Worm (Caenorhabditis elegans) whole organism, L2 larva: Measurements from ENCODE around the gene F47C12.13.

ENCODE experiments used
- C34F6.9 ChIP-seq: fragments of 150-350 bp; optimal IDR thresholded peaks from 2 replicates; lab custom pipeline; 2014; ENCODE audit warnings: missing biosample characterization, missing genetic modification characterization
- F13H6.1 ChIP-seq: sonication (generic microtip); optimal IDR thresholded peaks from 2 replicates; lab custom pipeline; 2016; ENCODE audit warnings: missing genetic modification characterization, missing compliant biosample characterization
- R02D3.7 ChIP-seq: fragments of 150-350 bp; optimal IDR thresholded peaks from 2 replicates; lab custom pipeline; 2014; ENCODE audit warnings: missing biosample characterization, missing genetic modification characterization
- Y55F3AM.14 ChIP-seq: fragments of 200-800 bp; sonication (Bioruptor generic); optimal IDR thresholded peaks from 2 replicates; lab custom pipeline; 2018; ENCODE audit warnings: mild to moderate bottlenecking, missing genetic modification characterization, missing compliant biosample characterization
- ZK546.5 ChIP-seq: sonication (generic microtip); optimal IDR thresholded peaks from 2 replicates; lab custom pipeline; 2017; ENCODE audit warnings: missing biosample characterization, missing genetic modification characterization
- alr-1 ChIP-seq: fragments of 150-350 bp; optimal IDR thresholded peaks from 2 replicates; lab custom pipeline; 2014; ENCODE audit warnings: missing biosample characterization, missing genetic modification characterization
- aly-2 ChIP-seq: fragments of 150-350 bp; optimal IDR thresholded peaks from 2 replicates; lab custom pipeline; 2014; ENCODE audit warnings: missing biosample characterization, missing genetic modification characterization
- ama-1 ChIP-seq: fragments of 150-350 bp; optimal IDR thresholded peaks from 2 replicates; lab custom pipeline; 2018; ENCODE audit warnings: inconsistent platforms
- blmp-1 ChIP-seq: sonication (generic microtip); optimal IDR thresholded peaks from 2 replicates; lab custom pipeline; 2017; ENCODE audit warnings: missing genetic modification characterization, mild to moderate bottlenecking, missing compliant biosample characterization, antibody characterized with exemption, moderate library complexity; ENCODE audit not compliant: insufficient read depth
- ceh-82 ChIP-seq: fragments of 150-350 bp; optimal IDR thresholded peaks from 2 replicates; lab custom pipeline; 2014; ENCODE audit warnings: missing biosample characterization, missing genetic modification characterization
- crh-2 ChIP-seq: sonication (generic microtip); optimal IDR thresholded peaks from 2 replicates; lab custom pipeline; 2017; ENCODE audit warnings: missing biosample characterization, missing genetic modification characterization
- dmd-4 ChIP-seq: sonication (generic microtip); optimal IDR thresholded peaks from 2 replicates; lab custom pipeline; 2017; ENCODE audit warnings: missing biosample characterization, missing genetic modification characterization
- egl-27 ChIP-seq: sonication (generic microtip); optimal IDR thresholded peaks from 3 replicates; lab custom pipeline; 2017; ENCODE audit warnings: missing biosample characterization, missing genetic modification reagents, missing genetic modification characterization
- elt-1 ChIP-seq: fragments of 150-350 bp; optimal IDR thresholded peaks from 2 replicates; lab custom pipeline; 2014; ENCODE audit warnings: missing biosample characterization, missing genetic modification characterization
- elt-3 ChIP-seq: sonication (generic microtip); optimal IDR thresholded peaks from 2 replicates; lab custom pipeline; 2017; ENCODE audit warnings: missing biosample characterization, missing genetic modification characterization
- fos-1 ChIP-seq: fragments of 150-350 bp; optimal IDR thresholded peaks from 2 replicates; lab custom pipeline; 2014; ENCODE audit warnings: missing biosample characterization, missing genetic modification characterization
- gmeb-1 ChIP-seq: fragments of 150-350 bp; optimal IDR thresholded peaks from 2 replicates; lab custom pipeline; 2014; ENCODE audit warnings: missing biosample characterization, missing genetic modification characterization
- lin-39 ChIP-seq: fragments of 150-350 bp; optimal IDR thresholded peaks from 2 replicates; lab custom pipeline; 2014; ENCODE audit warnings: missing biosample characterization, missing genetic modification reagents, missing genetic modification characterization
- lsy-2 ChIP-seq, 2 experiments: fragments of 150-350 bp in 1 of 2; sonication (generic microtip) in 1 of 2; optimal IDR thresholded peaks; 2 replicates each; lab custom pipeline; 2014 to 2017; ENCODE audit warnings: missing biosample characterization in 2 of 2, missing genetic modification characterization in 2 of 2
- mab-5 ChIP-seq: fragments of 150-350 bp; optimal IDR thresholded peaks from 2 replicates; lab custom pipeline; 2014; ENCODE audit warnings: missing biosample characterization, missing genetic modification characterization
- mdl-1 ChIP-seq, 2 experiments: fragments of 150-350 bp in 1 of 2; sonication (generic microtip) in 1 of 2; optimal IDR thresholded peaks; 2 replicates each; lab custom pipeline; 2017; ENCODE audit warnings: missing biosample characterization in 2 of 2, missing genetic modification characterization in 2 of 2
- nhr-10 ChIP-seq: sonication (generic microtip); optimal IDR thresholded peaks from 2 replicates; lab custom pipeline; 2017; ENCODE audit warnings: missing biosample characterization, missing genetic modification characterization
- nhr-11 ChIP-seq: fragments of 150-350 bp; optimal IDR thresholded peaks from 2 replicates; lab custom pipeline; 2014; ENCODE audit warnings: missing biosample characterization, missing genetic modification characterization
- nhr-12 ChIP-seq: fragments of 150-350 bp; optimal IDR thresholded peaks from 2 replicates; lab custom pipeline; 2014; ENCODE audit warnings: missing biosample characterization, missing genetic modification characterization
- nhr-129 ChIP-seq: fragments of 150-350 bp; optimal IDR thresholded peaks from 2 replicates; lab custom pipeline; 2014; ENCODE audit warnings: missing biosample characterization, missing genetic modification characterization
- nhr-23 ChIP-seq: fragments of 150-350 bp; optimal IDR thresholded peaks from 2 replicates; lab custom pipeline; 2014; ENCODE audit warnings: missing biosample characterization, missing genetic modification reagents, missing genetic modification characterization
- nhr-237 ChIP-seq: fragments of 150-350 bp; optimal IDR thresholded peaks from 2 replicates; lab custom pipeline; 2014; ENCODE audit warnings: missing biosample characterization, missing genetic modification characterization
- nhr-25 ChIP-seq: fragments of 150-350 bp; sonication (generic microtip); optimal IDR thresholded peaks from 3 replicates; lab custom pipeline; 2014; ENCODE audit warnings: missing biosample characterization, missing genetic modification characterization
- nhr-77 ChIP-seq: fragments of 150-350 bp; optimal IDR thresholded peaks from 2 replicates; lab custom pipeline; 2014; ENCODE audit warnings: missing biosample characterization, missing genetic modification characterization
- peb-1 ChIP-seq: fragments of 150-350 bp; optimal IDR thresholded peaks from 2 replicates; lab custom pipeline; 2014; ENCODE audit warnings: missing biosample characterization, missing genetic modification characterization
- sem-4 ChIP-seq: fragments of 150-350 bp; optimal IDR thresholded peaks from 2 replicates; lab custom pipeline; 2014; ENCODE audit warnings: missing biosample characterization, missing genetic modification reagents, missing genetic modification characterization
- skn-1 ChIP-seq: sonication (generic microtip); optimal IDR thresholded peaks from 2 replicates; lab custom pipeline; 2017; ENCODE audit warnings: missing biosample characterization, missing genetic modification characterization
- sma-9 ChIP-seq, 2 experiments: fragments of 150-350 bp in 1 of 2; sonication (generic microtip) in 1 of 2; optimal IDR thresholded peaks; 2 replicates each; lab custom pipeline; 2014 to 2016; ENCODE audit warnings: missing genetic modification characterization in 2 of 2, mild to moderate bottlenecking in 1 of 2, missing biosample characterization in 1 of 2, missing compliant biosample characterization in 1 of 2, missing genetic modification reagents in 1 of 2, moderate library complexity in 1 of 2
- snpc-4 ChIP-seq: fragments of 150-350 bp; optimal IDR thresholded peaks from 2 replicates; lab custom pipeline; 2014; ENCODE audit warnings: missing biosample characterization, missing genetic modification characterization
- unc-39 ChIP-seq: fragments of 150-350 bp; optimal IDR thresholded peaks from 2 replicates; lab custom pipeline; 2014; ENCODE audit warnings: missing biosample characterization, missing genetic modification characterization

The F47C12.13 gene

DNA sequence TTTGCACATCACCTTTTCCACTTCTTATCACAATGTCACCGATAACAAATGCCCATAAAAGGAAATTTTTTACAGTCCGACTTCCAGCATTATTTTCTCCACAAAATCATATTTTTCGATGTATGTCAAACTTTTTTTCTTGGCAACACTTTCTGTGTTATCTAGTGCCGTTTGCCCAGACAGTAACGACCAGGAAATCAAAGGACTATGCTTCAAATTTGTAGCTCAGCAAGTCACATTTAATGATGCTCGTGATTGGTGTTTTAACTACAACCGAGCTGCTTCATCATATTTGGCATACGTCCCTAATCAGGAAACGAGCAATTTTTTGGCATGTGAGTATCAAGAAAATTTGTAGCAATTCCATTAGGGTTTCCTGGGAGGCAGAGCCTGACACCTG is 30.7 kb downstream of the F47C12.13 start:
- no peak for TF ChIP-seq snpc-4 (tag; lab: Kevin White, UChicago)
- TF ChIP-seq nhr-11 (tag; lab: Kevin White, UChicago) = no peak
- no peak for TF ChIP-seq aly-2 (tag; lab: Kevin White, UChicago)
- TF ChIP-seq skn-1 = no peak
- no peak for TF ChIP-seq ama-1
- TF ChIP-seq C34F6.9 (tag; lab: Kevin White, UChicago) = no peak
- no peak for TF ChIP-seq nhr-23 (tag; lab: Kevin White, UChicago)
- no peak for TF ChIP-seq lsy-2 (tag; optimal IDR thresholded peaks at IDR 0.05; lab: Kevin White, UChicago)
- TF ChIP-seq elt-3 (tag; lab: Kevin White, UChicago) = no peak
- TF ChIP-seq nhr-12 = no peak
- no peak for TF ChIP-seq lin-39 (tag; lab: Kevin White, UChicago)
- TF ChIP-seq elt-1 (tag; lab: Kevin White, UChicago) = no peak
- no peak for TF ChIP-seq mab-5 (tag; lab: Kevin White, UChicago)
- no peak for TF ChIP-seq sem-4
- TF ChIP-seq alr-1 = no peak
- no peak for TF ChIP-seq R02D3.7 (tag; lab: Kevin White, UChicago)
- TF ChIP-seq, all 48 proteins: peak for 0

- TF ChIP-seq R02D3.7 (tag; lab: Kevin White, UChicago) (no peak), nhr-12 (no peak), nhr-23 (tag; lab: Kevin White, UChicago) (no peak), nhr-10 (tag; lab: Kevin White, UChicago) (no peak), nhr-129 (tag; lab: Kevin White, UChicago) (no peak), lin-39 (tag; lab: Kevin White, UChicago) (no peak), aly-2 (tag; lab: Kevin White, UChicago) (no peak), elt-3 (tag; lab: Kevin White, UChicago) (no peak), elt-1 (tag; lab: Kevin White, UChicago) (no peak), crh-2 (no peak), peb-1 (no peak), nhr-237 (tag; lab: Kevin White, UChicago) (no peak)
- TF ChIP-seq, all 48 proteins: peak for 0
Observed at ce11 chrIV:3962584-3962983, 31.6 kb downstream of the F47C12.13 start, which contains the start of gene Y46C8AM.1. Y46C8AM.1 (plus strand) TSS chrIV:3962884.

ce11 chrIV:3960396-3960795 is 33.8 kb downstream of the F47C12.13 start, which contains the start of gene clec-75:
clec-75 (plus strand) TSS chrIV:3960734.
- no peak for TF ChIP-seq blmp-1 (tag; lab: Kevin White, UChicago)
- no peak for TF ChIP-seq sma-9 (GFP tag; optimal IDR thresholded peaks at IDR 0.05; lab: Kevin White, UChicago)
- no peak for TF ChIP-seq sma-9 (tag; optimal IDR thresholded peaks at IDR 0.05; lab: Kevin White, UChicago)
- TF ChIP-seq unc-39 (tag; lab: Kevin White, UChicago) = no peak
- TF ChIP-seq nhr-25 = no peak
- TF ChIP-seq skn-1 = no peak
- TF ChIP-seq peb-1 = no peak
- TF ChIP-seq nhr-77 = no peak
- no peak for TF ChIP-seq F13H6.1
- no peak for TF ChIP-seq dmd-4
- TF ChIP-seq nhr-12 = no peak

DNA sequence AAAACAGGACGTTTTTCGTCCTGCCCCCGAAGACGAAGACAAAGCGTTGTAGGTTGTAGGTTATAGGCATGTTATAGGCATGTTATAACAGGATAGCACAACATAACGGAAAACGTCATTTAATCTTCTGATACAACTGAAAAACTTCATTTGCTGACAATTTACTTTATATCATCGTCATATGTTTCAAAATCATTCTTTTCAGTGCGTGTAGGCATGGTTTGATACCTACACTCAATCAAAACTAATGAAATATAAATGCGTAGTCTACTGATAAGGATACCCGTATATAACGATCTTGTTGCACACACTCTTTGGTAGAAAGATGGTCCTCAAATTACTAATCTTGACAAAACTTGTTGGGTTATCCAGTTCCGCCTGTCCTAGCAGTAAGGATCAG is 37.5 kb downstream of the F47C12.13 start, which contains the start of gene clec-74:
clec-74 (plus strand) TSS at position 301 of the 400 bp plus-strand sequence.
- no peak for TF ChIP-seq R02D3.7 (tag; lab: Kevin White, UChicago)
- no peak for TF ChIP-seq dmd-4
- TF ChIP-seq, all 48 proteins: peak for 0

- TF ChIP-seq ZK546.5 (tag; lab: Kevin White, UChicago) (no peak), peb-1 (no peak), dmd-4 (no peak), sem-4 (no peak), nhr-10 (tag; lab: Kevin White, UChicago) (no peak), mab-5 (tag; lab: Kevin White, UChicago) (no peak), ceh-82 (tag; lab: Kevin White, UChicago) (no peak), Y55F3AM.14 (GFP tag; lab: Kevin White, UChicago) (no peak)
Observed at ce11 chrIV:3956095-3956494, 38.1 kb downstream of the F47C12.13 start, which contains the start of gene clec-73. clec-73 (minus strand) TSS chrIV:3956195.

- no peak for TF ChIP-seq mdl-1 (tag; optimal IDR thresholded peaks at IDR 0.05; lab: Kevin White, UChicago)
- no peak for TF ChIP-seq egl-27
- TF ChIP-seq skn-1 = peak; percentile 11
- TF ChIP-seq fos-1 (tag; lab: Kevin White, UChicago) = peak; percentile 98
- no peak for TF ChIP-seq alr-1
- TF ChIP-seq gmeb-1 (tag; lab: Kevin White, UChicago) = peak; percentile 5
- TF ChIP-seq sem-4 = no peak
- TF ChIP-seq sma-9 (GFP tag; optimal IDR thresholded peaks at IDR 0.05; lab: Kevin White, UChicago) = peak; percentile 50
- no peak for TF ChIP-seq sma-9 (tag; optimal IDR thresholded peaks at IDR 0.05; lab: Kevin White, UChicago)
- TF ChIP-seq crh-2 = peak; percentile 18
- TF ChIP-seq, all 48 proteins: peak for 5
Observed at ce11 chrIV:3944459-3944858, 49.8 kb downstream of the F47C12.13 start, which contains the start of gene clec-72. clec-72 (plus strand) TSS chrIV:3944816.
